Fruit fly (Drosophila melanogaster): ENCODE measurements around the gene ImpL2.

The ImpL2 gene

dm6 chr3L:4262384-4262783, 26.4 kb upstream of the ImpL2 start, which contains the start of the genes CG11586 and VhaM9.7-a:
TSS of gene CG11586 (minus strand) at chr3L:4262470.
TSS of gene VhaM9.7-a (plus strand) at chr3L:4262705.
- TF ChIP-seq CG14711 (tag; optimal IDR thresholded peaks at IDR 0.05) (peak; percentile 35), CG11617 (GFP tag; optimal IDR thresholded peaks at IDR 0.05) (peak; percentile 29), toe (GFP tag; optimal IDR thresholded peaks at IDR 0.05) (no peak), CG5204 (GFP tag; optimal IDR thresholded peaks at IDR 0.05) (peak; percentile 40), bab1 (GFP tag; optimal IDR thresholded peaks at IDR 0.05) (peak; percentile 39), Clk (GFP tag; optimal IDR thresholded peaks at IDR 0.05) (no peak), Mnt (GFP tag; optimal IDR thresholded peaks at IDR 0.05) (peak; percentile 39), CG7101 (tag; optimal IDR thresholded peaks at IDR 0.05) (peak; percentile 30)

- TF ChIP-seq CG33017 (tag; optimal IDR thresholded peaks at IDR 0.05) (no peak), cnc (optimal IDR thresholded peaks at IDR 0.05) (no peak), CG11617 (GFP tag; optimal IDR thresholded peaks at IDR 0.05) (no peak), bab1 (GFP tag; optimal IDR thresholded peaks at IDR 0.05) (no peak), CG12768 (GFP tag; optimal IDR thresholded peaks at IDR 0.05) (no peak)
Measured at dm6 chr3L:4261177-4261576, 25.2 kb upstream of the ImpL2 start.

dm6 chr3L:4259102-4259558, 23.2 kb upstream of the ImpL2 start, which contains the start of the genes CG15011 and CG1309:
TSS of gene CG15011 (minus strand) at chr3L:4259152.
TSS of gene CG1309 (plus strand) at chr3L:4259430.
- TF ChIP-seq CG11617 (GFP tag; optimal IDR thresholded peaks at IDR 0.05) (peak; percentile 86), CG5204 (GFP tag; optimal IDR thresholded peaks at IDR 0.05) (no peak), toe (GFP tag; optimal IDR thresholded peaks at IDR 0.05) (peak; percentile 93), CG7101 (tag; optimal IDR thresholded peaks at IDR 0.05) (peak; percentile 84), CG33017 (tag; optimal IDR thresholded peaks at IDR 0.05) (peak; percentile 76), bab1 (GFP tag; optimal IDR thresholded peaks at IDR 0.05) (peak; percentile 87), CG12768 (GFP tag; optimal IDR thresholded peaks at IDR 0.05) (peak; percentile 81), Hr96 (GFP tag; optimal IDR thresholded peaks at IDR 0.05) (peak; percentile 81), pad (GFP tag; optimal IDR thresholded peaks at IDR 0.05) (peak; percentile 66), CG7045 (GFP tag; optimal IDR thresholded peaks at IDR 0.05) (peak; percentile 74), cic (GFP tag; optimal IDR thresholded peaks at IDR 0.05) (peak; percentile 31), ovo (GFP tag; optimal IDR thresholded peaks at IDR 0.05) (peak; percentile 33), CG14711 (tag; optimal IDR thresholded peaks at IDR 0.05) (peak; percentile 75), cnc (optimal IDR thresholded peaks at IDR 0.05) (no peak), Crg-1 (GFP tag; optimal IDR thresholded peaks at IDR 0.05) (peak; percentile 87), tj (GFP tag; optimal IDR thresholded peaks at IDR 0.05) (peak; percentile 60), Clk (GFP tag; optimal IDR thresholded peaks at IDR 0.05) (peak; percentile 64), Mnt (GFP tag; optimal IDR thresholded peaks at IDR 0.05) (peak; percentile 72), kay (GFP tag; ENCODE audit: borderline replicate concordance) (no peak), CG1620 (GFP tag; optimal IDR thresholded peaks at IDR 0.05) (peak; percentile 85)

DNA sequence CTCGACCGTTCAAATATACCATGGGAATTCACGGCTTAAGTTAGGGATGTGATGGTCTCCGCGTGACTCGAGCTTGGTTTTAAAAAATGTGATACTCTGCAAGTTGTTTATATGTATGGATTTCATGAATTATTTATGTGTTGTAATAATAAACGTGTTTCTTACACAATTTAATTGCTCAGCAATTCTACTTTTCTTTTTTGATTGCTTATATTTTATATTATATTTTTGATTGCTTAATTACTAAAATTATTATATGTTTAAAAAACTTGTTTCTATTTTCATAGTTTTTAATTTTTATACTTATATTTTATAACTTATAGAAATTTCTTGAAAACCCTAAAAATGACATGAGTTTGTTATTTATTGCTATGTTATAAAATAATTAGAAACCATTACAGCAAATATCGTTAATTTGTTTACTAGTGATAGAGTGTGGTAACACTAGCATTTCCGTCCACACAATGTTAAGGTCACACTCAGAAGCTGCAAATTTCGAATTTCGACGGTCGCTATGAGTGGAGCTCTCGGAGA, 18.4 kb upstream of the ImpL2 start, which contains the start of the genes ago and CG1265:
ago (minus strand) TSS at position 6 of the 534 bp plus-strand sequence.
CG1265 (plus strand) TSS at position 476 of the 534 bp plus-strand sequence.
- peak; percentile 50 for TF ChIP-seq CG7045 (GFP tag; optimal IDR thresholded peaks at IDR 0.05)
- no peak for TF ChIP-seq Hr96 (GFP tag; optimal IDR thresholded peaks at IDR 0.05)
- no peak for TF ChIP-seq cic (GFP tag; optimal IDR thresholded peaks at IDR 0.05)
- TF ChIP-seq toe (GFP tag; optimal IDR thresholded peaks at IDR 0.05): peak; percentile 41
- peak; percentile 59 for TF ChIP-seq CG11617 (GFP tag; optimal IDR thresholded peaks at IDR 0.05)
- peak; percentile 64 for TF ChIP-seq CG14711 (tag; optimal IDR thresholded peaks at IDR 0.05)
- peak; percentile 44 for TF ChIP-seq pad (GFP tag; optimal IDR thresholded peaks at IDR 0.05)
- TF ChIP-seq CG1620 (GFP tag; optimal IDR thresholded peaks at IDR 0.05): peak; percentile 19
- TF ChIP-seq CG7101 (tag; optimal IDR thresholded peaks at IDR 0.05): peak; percentile 73
- peak; percentile 25 for TF ChIP-seq Crg-1 (GFP tag; optimal IDR thresholded peaks at IDR 0.05)
- peak; percentile 42 for TF ChIP-seq CG33017 (tag; optimal IDR thresholded peaks at IDR 0.05)
- no peak for TF ChIP-seq kay (GFP tag; ENCODE audit: borderline replicate concordance)
- peak; percentile 35 for TF ChIP-seq tj (GFP tag; optimal IDR thresholded peaks at IDR 0.05)
- TF ChIP-seq Clk (GFP tag; optimal IDR thresholded peaks at IDR 0.05): no peak
- TF ChIP-seq ovo (GFP tag; optimal IDR thresholded peaks at IDR 0.05): peak; percentile 5
- peak; percentile 40 for TF ChIP-seq bab1 (GFP tag; optimal IDR thresholded peaks at IDR 0.05)

- no peak for TF ChIP-seq Crg-1 (GFP tag; optimal IDR thresholded peaks at IDR 0.05)
- peak; percentile 4 for TF ChIP-seq cic (GFP tag; optimal IDR thresholded peaks at IDR 0.05)
- TF ChIP-seq CG11617 (GFP tag; optimal IDR thresholded peaks at IDR 0.05): no peak
- TF ChIP-seq pad (GFP tag; optimal IDR thresholded peaks at IDR 0.05): peak; percentile 35
- TF ChIP-seq Mnt (GFP tag; optimal IDR thresholded peaks at IDR 0.05): peak; percentile 79
Measured at dm6 chr3L:4253611-4254300, 17.8 kb upstream of the ImpL2 start.

- no peak for TF ChIP-seq CG33017 (tag; optimal IDR thresholded peaks at IDR 0.05)
- no peak for TF ChIP-seq cic (GFP tag; optimal IDR thresholded peaks at IDR 0.05)
- no peak for TF ChIP-seq ovo (GFP tag; optimal IDR thresholded peaks at IDR 0.05)
- no peak for TF ChIP-seq toe (GFP tag; optimal IDR thresholded peaks at IDR 0.05)
- TF ChIP-seq Clk (GFP tag; optimal IDR thresholded peaks at IDR 0.05): no peak
- TF ChIP-seq CG7045 (GFP tag; optimal IDR thresholded peaks at IDR 0.05): no peak
- no peak for TF ChIP-seq bab1 (GFP tag; optimal IDR thresholded peaks at IDR 0.05)
- TF ChIP-seq CG14711 (tag; optimal IDR thresholded peaks at IDR 0.05): no peak
- no peak for TF ChIP-seq kay (GFP tag; ENCODE audit: borderline replicate concordance)
- no peak for TF ChIP-seq tj (GFP tag; optimal IDR thresholded peaks at IDR 0.05)
Measured at dm6 chr3L:4252862-4253610, 17.1 kb upstream of the ImpL2 start.
